Worm (Caenorhabditis elegans) whole organism, L3 larva: ENCODE measurements around the gene uaf-1.
"Not testable (repeated sequence)": the region's sequence is repeated elsewhere in the genome, so short reads cannot be mapped to it uniquely, and the experiment has no call there.

Source experiments
- ama-1 ChIP-seq: fragments of 150-350 bp; optimal IDR thresholded peaks from 2 replicates; lab custom pipeline; 2018
- ceh-9 ChIP-seq: sonication (generic microtip); optimal IDR thresholded peaks from 2 replicates; lab custom pipeline; 2018; ENCODE audit warnings: missing biosample characterization, missing genetic modification characterization
- eor-1 ChIP-seq, 2 experiments: fragments of 150-350 bp; optimal IDR thresholded peaks; 2 replicates each; lab custom pipeline; 2014 to 2018; ENCODE audit warnings: missing biosample characterization in 2 of 2, missing genetic modification characterization in 2 of 2
- fos-1 ChIP-seq: fragments of 150-350 bp; optimal IDR thresholded peaks from 2 replicates; lab custom pipeline; 2014; ENCODE audit warnings: missing biosample characterization, missing genetic modification characterization
- lin-15B ChIP-seq: fragments of 150-350 bp; optimal IDR thresholded peaks from 2 replicates; lab custom pipeline; 2014; ENCODE audit warnings: missing biosample characterization, missing genetic modification characterization
- lsy-12 ChIP-seq: sonication (generic microtip); optimal IDR thresholded peaks from 2 replicates; lab custom pipeline; 2016; ENCODE audit warnings: mild to moderate bottlenecking, missing genetic modification characterization, missing compliant biosample characterization
- mdl-1 ChIP-seq: fragments of 150-350 bp; optimal IDR thresholded peaks from 2 replicates; lab custom pipeline; 2014; ENCODE audit warnings: missing biosample characterization, missing genetic modification characterization
- nhr-11 ChIP-seq: fragments of 150-350 bp; optimal IDR thresholded peaks from 2 replicates; lab custom pipeline; 2014; ENCODE audit warnings: missing biosample characterization, missing genetic modification characterization
- nhr-237 ChIP-seq: fragments of 150-350 bp; optimal IDR thresholded peaks from 2 replicates; lab custom pipeline; 2014; ENCODE audit warnings: missing biosample characterization, missing genetic modification characterization
- snpc-4 ChIP-seq: fragments of 150-350 bp; optimal IDR thresholded peaks from 2 replicates; lab custom pipeline; 2014; ENCODE audit warnings: missing biosample characterization, missing genetic modification characterization
- unc-39 ChIP-seq: sonication (generic microtip); optimal IDR thresholded peaks from 4 replicates; lab custom pipeline; 2017; ENCODE audit warnings: missing biosample characterization, missing genetic modification characterization
- unc-62 ChIP-seq: fragments of 150-350 bp; sonication (generic microtip); optimal IDR thresholded peaks from 4 replicates; lab custom pipeline; 2014; ENCODE audit warnings: missing biosample characterization, missing genetic modification reagents, missing genetic modification characterization

DNA sequence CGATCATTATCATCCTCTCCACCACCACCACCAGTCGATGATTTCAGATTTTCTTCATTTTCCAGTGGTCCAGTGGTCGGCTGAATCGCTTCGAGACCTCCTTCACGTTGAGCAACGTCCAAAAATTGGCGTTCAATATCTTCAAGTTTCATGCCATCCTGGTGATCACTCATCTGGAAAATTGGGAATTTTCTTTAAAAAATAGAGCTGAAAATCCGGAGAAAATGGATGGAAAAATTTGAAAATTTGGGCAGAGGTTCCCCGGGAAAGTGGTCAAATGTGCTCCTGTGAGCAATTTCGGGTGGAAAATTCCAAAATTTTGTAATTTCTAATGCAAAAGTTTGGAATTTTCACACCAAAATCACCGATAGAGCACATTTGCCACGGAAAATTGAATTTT, at the start of gene uaf-1:
- not testable (repeated sequence) for TF ChIP-seq ceh-9 (tag; lab: Kevin White, UChicago); eor-1 (tag; optimal IDR thresholded peaks at IDR 0.05; lab: Kevin White, UChicago); ama-1; snpc-4 (tag; lab: Kevin White, UChicago); mdl-1; nhr-237 (tag; lab: Kevin White, UChicago); fos-1 (tag; lab: Kevin White, UChicago); lin-15B (tag; lab: Kevin White, UChicago); unc-39 (tag; lab: Kevin White, UChicago); lsy-12 (tag; lab: Kevin White, UChicago); nhr-11 (tag; lab: Kevin White, UChicago); unc-62 (GFP tag; lab: Kevin White, UChicago)
